Fruit fly (Drosophila melanogaster) whole organism, wandering third instar larva: Measurements from ENCODE around the gene qm.
A peak's percentile ranks its signal among the peaks of the same experiment; 100 is the strongest.

ENCODE experiments used
- Abd-B ChIP-seq: fragments of >200 bp; optimal IDR thresholded peaks from 2 replicates; lab custom pipeline; 2017; ENCODE audit warnings: missing biosample characterization, missing genetic modification characterization
- CG32264 ChIP-seq: fragments of 200-800 bp; sonication (Bioruptor generic); optimal IDR thresholded peaks from 2 replicates; lab custom pipeline; 2016; ENCODE audit warnings: missing biosample characterization, missing genetic modification characterization
- CG9705 ChIP-seq: fragments of 200-800 bp; sonication (Bioruptor generic); optimal IDR thresholded peaks from 2 replicates; lab custom pipeline; 2018; ENCODE audit warnings: missing biosample characterization, mild to moderate bottlenecking, missing genetic modification characterization
- CrebA ChIP-seq: fragments of 200-800 bp; sonication (Bioruptor generic); optimal IDR thresholded peaks from 2 replicates; lab custom pipeline; 2016; ENCODE audit warnings: missing biosample characterization, mild to moderate bottlenecking, missing genetic modification characterization, borderline replicate concordance
- Dfd ChIP-seq: fragments of >200 bp; optimal IDR thresholded peaks from 2 replicates; lab custom pipeline; 2017; ENCODE audit warnings: missing biosample characterization, missing genetic modification characterization
- Dif ChIP-seq: fragments of 200-275, 200-300 bp; sonication (Bioruptor generic); optimal IDR thresholded peaks from 2 replicates; lab custom pipeline; 2018; ENCODE audit warnings: missing biosample characterization, missing genetic modification characterization; ENCODE audit not compliant: partially characterized antibody
- HLH106 ChIP-seq: fragments of 200-800 bp; optimal IDR thresholded peaks from 3 replicates; lab custom pipeline; 2019; ENCODE audit warnings: missing biosample characterization, mild to moderate bottlenecking, missing genetic modification characterization, moderate library complexity
- Hnf4 ChIP-seq: fragments of 200-800 bp; sonication (Bioruptor generic); optimal IDR thresholded peaks from 2 replicates; lab custom pipeline; 2016; ENCODE audit warnings: missing biosample characterization, mild to moderate bottlenecking, missing genetic modification characterization
- Hr78 ChIP-seq: fragments of >200 bp; optimal IDR thresholded peaks from 2 replicates; lab custom pipeline; 2017; ENCODE audit warnings: missing biosample characterization, missing genetic modification characterization
- Hr83 ChIP-seq: fragments of 200-300 bp; sonication (Bioruptor generic); optimal IDR thresholded peaks from 2 replicates; lab custom pipeline; 2016; ENCODE audit warnings: missing biosample characterization, mild to moderate bottlenecking, missing genetic modification characterization, moderate library complexity; ENCODE audit not compliant: poor library complexity, severe bottlenecking
- Jra ChIP-seq: sonication (Bioruptor generic); optimal IDR thresholded peaks from 2 replicates; lab custom pipeline; 2016; ENCODE audit warnings: missing biosample characterization, missing genetic modification characterization
- Mio ChIP-seq: sonication (Bioruptor generic); optimal IDR thresholded peaks from 2 replicates; lab custom pipeline; 2016; ENCODE audit warnings: missing biosample characterization, missing genetic modification characterization
- Myc ChIP-seq: fragments of >200 bp; optimal IDR thresholded peaks from 2 replicates; lab custom pipeline; 2017
- N ChIP-seq: fragments of >200 bp; optimal IDR thresholded peaks from 2 replicates; lab custom pipeline; 2018; ENCODE audit warnings: missing biosample characterization, missing external identifiers, missing genetic modification characterization
- OdsH ChIP-seq: fragments of 200-800 bp; sonication (Bioruptor generic); optimal IDR thresholded peaks from 2 replicates; lab custom pipeline; 2016; ENCODE audit warnings: missing biosample characterization, mild to moderate bottlenecking, missing genetic modification characterization
- Sp1 ChIP-seq: fragments of 200-800 bp; sonication (Bioruptor generic); optimal IDR thresholded peaks from 3 replicates; lab custom pipeline; 2019; ENCODE audit warnings: missing biosample characterization, mild to moderate bottlenecking, missing genetic modification characterization, moderate library complexity
- br ChIP-seq: fragments of 200-800 bp; sonication (Bioruptor generic); optimal IDR thresholded peaks from 2 replicates; lab custom pipeline; 2016; ENCODE audit warnings: missing biosample characterization, missing genetic modification characterization
- dl ChIP-seq, 2 experiments: fragments of 175-275, 200-275 bp in 1 of 2; fragments of 200-275 bp in 1 of 2; sonication (Bioruptor generic); optimal IDR thresholded peaks; lab custom pipeline; 2018; ENCODE audit warnings: mild to moderate bottlenecking in 2 of 2, missing biosample characterization in 2 of 2, missing genetic modification characterization in 2 of 2, moderate library complexity in 2 of 2; ENCODE audit not compliant: partially characterized antibody in 2 of 2, insufficient read depth in 1 of 2
- dmrt93B ChIP-seq: fragments of 200-800 bp; sonication (Bioruptor generic); optimal IDR thresholded peaks from 2 replicates; lab custom pipeline; 2018; ENCODE audit warnings: missing biosample characterization, mild to moderate bottlenecking, missing genetic modification characterization
- dsf ChIP-seq: sonication (Bioruptor generic); optimal IDR thresholded peaks from 2 replicates; lab custom pipeline; 2016; ENCODE audit warnings: missing biosample characterization, missing genetic modification characterization, borderline replicate concordance
- ey ChIP-seq: fragments of 200-800 bp; sonication (Bioruptor generic); optimal IDR thresholded peaks from 2 replicates; lab custom pipeline; 2016; ENCODE audit warnings: missing biosample characterization, missing genetic modification characterization
- foxo ChIP-seq, 2 experiments: fragments of 200-800 bp; sonication (Bioruptor generic); optimal IDR thresholded peaks; 2 replicates in 1 of 2; 3 replicates in 1 of 2; lab custom pipeline; 2016 to 2017; ENCODE audit warnings: missing biosample characterization in 2 of 2, missing genetic modification characterization in 2 of 2
- fru ChIP-seq: fragments of 200-800 bp; sonication (Bioruptor generic); optimal IDR thresholded peaks from 3 replicates; lab custom pipeline; 2016; ENCODE audit warnings: missing biosample characterization, mild to moderate bottlenecking, missing genetic modification characterization
- h ChIP-seq: fragments of 200-800 bp; sonication (Bioruptor generic); optimal IDR thresholded peaks from 3 replicates; lab custom pipeline; 2016; ENCODE audit warnings: missing biosample characterization, mild to moderate bottlenecking, missing genetic modification characterization
- jim ChIP-seq: fragments of 175-275, 200-325 bp; sonication (Bioruptor generic); optimal IDR thresholded peaks from 2 replicates; lab custom pipeline; 2016; ENCODE audit warnings: missing biosample characterization, mild to moderate bottlenecking, missing genetic modification characterization
- pan ChIP-seq: fragments of >200 bp; optimal IDR thresholded peaks from 2 replicates; lab custom pipeline; 2017
- psq ChIP-seq: fragments of 200-800 bp; sonication (Bioruptor generic); optimal IDR thresholded peaks from 3 replicates; lab custom pipeline; 2017; ENCODE audit warnings: missing biosample characterization, mild to moderate bottlenecking, missing genetic modification characterization, moderate library complexity
- rgr ChIP-seq: fragments of 200-800 bp; sonication (Bioruptor generic); optimal IDR thresholded peaks from 3 replicates; lab custom pipeline; 2016; ENCODE audit warnings: missing biosample characterization, mild to moderate bottlenecking, missing genetic modification characterization
- sv ChIP-seq: fragments of 200-800 bp; sonication (Bioruptor generic); optimal IDR thresholded peaks from 3 replicates; lab custom pipeline; 2016; ENCODE audit warnings: missing biosample characterization, missing genetic modification characterization
- tai ChIP-seq: sonication (Bioruptor generic); optimal IDR thresholded peaks from 2 replicates; lab custom pipeline; 2016; ENCODE audit warnings: missing biosample characterization, missing genetic modification characterization
- woc ChIP-seq: sonication (Bioruptor generic); optimal IDR thresholded peaks from 2 replicates; lab custom pipeline; 2016; ENCODE audit warnings: missing biosample characterization, mild to moderate bottlenecking, missing genetic modification characterization

Gene qm

DNA sequence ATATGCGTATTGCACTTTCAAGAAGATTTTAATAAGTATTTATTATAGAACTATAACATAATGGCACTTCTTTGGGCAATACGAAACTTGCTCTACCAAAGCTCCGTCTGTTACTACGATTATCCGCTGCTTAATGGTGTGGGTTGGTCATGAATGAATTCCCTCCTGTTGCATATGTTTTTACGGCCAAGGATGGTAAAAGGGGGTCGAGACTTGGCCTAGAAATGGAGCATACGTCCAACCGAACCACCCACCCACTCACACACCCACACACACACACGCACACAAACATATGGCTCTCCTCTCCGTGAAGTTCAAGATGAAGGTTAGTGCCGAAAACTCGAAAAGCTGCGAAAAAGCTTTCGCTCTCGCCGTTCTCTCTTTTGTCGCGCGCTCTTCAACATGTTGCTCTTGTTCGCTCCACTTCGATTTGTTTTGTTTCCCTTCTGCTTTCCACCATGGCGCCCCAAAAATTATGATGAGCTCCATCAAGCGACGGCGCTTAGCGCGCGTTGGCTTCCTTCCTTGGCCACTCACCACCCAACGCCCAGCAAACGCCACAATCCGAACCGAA is 34.5 kb upstream of the qm start:
- TF ChIP-seq Myc (lab: Kevin White, UChicago) (no peak), CG32264 (no peak), Sp1 (no peak), Hnf4 (GFP tag; lab: Kevin White, UChicago) (no peak), Dfd (GFP tag; lab: Kevin White, UChicago) (no peak), Dif (GFP tag; lab: Kevin White, UChicago) (no peak), woc (no peak), HLH106 (tag; lab: Kevin White, UChicago) (no peak), Jra (GFP tag; lab: Kevin White, UChicago) (no peak), h (GFP tag; lab: Kevin White, UChicago) (no peak), jim (GFP tag; lab: Kevin White, UChicago) (no peak), Hr78 (GFP tag; lab: Kevin White, UChicago) (no peak), dmrt93B (GFP tag; lab: Kevin White, UChicago) (no peak), fru (no peak)

dm6 chr3L:7314133-7314532 is 34.0 kb upstream of the qm start:
- TF ChIP-seq OdsH (GFP tag; lab: Kevin White, UChicago) = no peak
- no peak for TF ChIP-seq Hr83 (GFP tag; lab: Kevin White, UChicago)
- no peak for TF ChIP-seq Mio (GFP tag; lab: Kevin White, UChicago)
- TF ChIP-seq rgr = no peak
- TF ChIP-seq CrebA (GFP tag; lab: Kevin White, UChicago) = no peak
- no peak for TF ChIP-seq Dif (GFP tag; lab: Kevin White, UChicago)
- no peak for TF ChIP-seq CG9705 (GFP tag; lab: Kevin White, UChicago)
- no peak for TF ChIP-seq Dfd (GFP tag; lab: Kevin White, UChicago)
- no peak for TF ChIP-seq tai (GFP tag; lab: Kevin White, UChicago)

DNA sequence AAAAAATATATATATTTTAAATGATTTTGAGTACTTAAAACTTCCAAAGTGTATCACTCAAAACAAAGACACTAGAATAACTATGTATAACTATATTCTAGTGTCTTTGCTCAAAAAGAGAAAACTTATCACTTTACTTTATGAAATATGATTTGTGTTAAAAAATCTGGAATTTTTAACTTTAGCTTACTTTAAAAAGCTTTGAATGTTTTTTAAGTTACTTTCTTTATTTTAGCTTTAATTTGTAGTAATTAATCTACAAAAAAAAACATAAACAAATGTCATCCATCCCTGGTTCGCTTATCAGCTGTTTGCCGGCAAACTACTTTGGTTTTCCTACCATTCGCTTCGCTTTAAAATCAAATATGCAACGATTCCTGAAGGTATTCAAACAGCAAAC is 28.3 kb upstream of the qm start, which contains the start of gene CG8607:
Gene CG8607, plus strand, starts transcription at position 301 of the 400 bp plus-strand sequence.
- TF ChIP-seq Dif (GFP tag; lab: Kevin White, UChicago) (no peak), rgr (no peak), woc (no peak), dmrt93B (GFP tag; lab: Kevin White, UChicago) (no peak), tai (GFP tag; lab: Kevin White, UChicago) (no peak), h (GFP tag; lab: Kevin White, UChicago) (no peak), N (GFP tag; lab: Kevin White, UChicago) (no peak), br (GFP tag; lab: Kevin White, UChicago) (no peak), pan (lab: Kevin White, UChicago) (no peak), foxo (GFP tag; optimal IDR thresholded peaks at IDR 0.05; lab: Kevin White, UChicago) (no peak), dl (GFP tag; optimal IDR thresholded peaks at IDR 0.05; lab: Kevin White, UChicago; ENCODE audit: insufficient read depth in 1 of 2, partially characterized antibody in 2 of 2) (no peak), Hr78 (GFP tag; lab: Kevin White, UChicago) (no peak), Jra (GFP tag; lab: Kevin White, UChicago) (no peak)

DNA sequence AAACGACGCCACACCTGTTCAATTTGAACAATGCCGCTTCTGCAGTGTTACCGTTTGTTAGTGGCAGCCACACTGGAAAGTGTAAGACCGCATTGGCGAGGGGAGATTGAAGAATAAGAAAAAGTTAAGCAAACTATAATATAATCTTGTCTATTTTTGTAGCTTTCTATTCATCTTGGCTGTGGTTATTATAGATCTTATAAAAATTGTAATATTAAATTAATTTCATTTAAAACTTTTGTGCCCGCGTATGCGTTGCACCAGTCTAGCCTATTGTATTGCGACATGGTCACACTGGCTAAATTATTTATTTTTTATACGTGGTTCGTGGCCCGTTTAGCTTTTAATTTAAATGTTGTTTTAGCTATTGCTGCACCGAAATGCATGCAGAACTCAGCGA is 24.8 kb upstream of the qm start, which contains the start of the genes RhoGEF4 and Rint1:
Gene RhoGEF4, minus strand, starts transcription at position 64 of the 400 bp plus-strand sequence.
Gene Rint1, plus strand, starts transcription at position 272 of the 400 bp plus-strand sequence.
- peak; percentile 69 for TF ChIP-seq sv (GFP tag; lab: Kevin White, UChicago)
- TF ChIP-seq foxo (GFP tag; optimal IDR thresholded peaks at IDR 0.05; lab: Kevin White, UChicago) = peak in 1 of 2 experiments; percentile 72
- peak; percentile 17 for TF ChIP-seq dsf
- TF ChIP-seq h (GFP tag; lab: Kevin White, UChicago) = peak; percentile 55
- TF ChIP-seq psq (GFP tag; lab: Kevin White, UChicago) = peak; percentile 40
- peak; percentile 47 for TF ChIP-seq woc
- TF ChIP-seq Abd-B (GFP tag; lab: Kevin White, UChicago) = no peak
- TF ChIP-seq HLH106 (tag; lab: Kevin White, UChicago) = peak; percentile 60
- peak; percentile 54 for TF ChIP-seq Myc (lab: Kevin White, UChicago)
- peak; percentile 63 for TF ChIP-seq rgr
- TF ChIP-seq CG9705 (GFP tag; lab: Kevin White, UChicago) = no peak
- TF ChIP-seq OdsH (GFP tag; lab: Kevin White, UChicago) = peak; percentile 27
- no peak for TF ChIP-seq CG32264
- no peak for TF ChIP-seq br (GFP tag; lab: Kevin White, UChicago)
- peak; percentile 26 for TF ChIP-seq ey
- peak; percentile 48 for TF ChIP-seq Sp1
- TF ChIP-seq, all 38 proteins: peak for 12
